Fruit fly (Drosophila melanogaster): ENCODE measurements around the gene CG31909.

- TF ChIP-seq CG14710 (tag; optimal IDR thresholded peaks at IDR 0.05): peak; percentile 38
- peak; percentile 82 for TF ChIP-seq Dp (GFP tag; optimal IDR thresholded peaks at IDR 0.05)
- TF ChIP-seq amos (GFP tag; IDR thresholded peaks at IDR 0.05; ENCODE audit: partially characterized antibody): peak; percentile 58
- peak; percentile 49 for TF ChIP-seq Hmr (GFP tag; optimal IDR thresholded peaks at IDR 0.05)
- peak; percentile 51 for TF ChIP-seq bcd (GFP tag; optimal IDR thresholded peaks at IDR 0.05)
- TF ChIP-seq CG2199 (GFP tag; IDR thresholded peaks at IDR 0.05): no peak
- no peak for TF ChIP-seq h (optimal IDR thresholded peaks at IDR 0.05)
- TF ChIP-seq Lpt (GFP tag; optimal IDR thresholded peaks at IDR 0.05): no peak
- no peak for TF ChIP-seq MBD-R2 (GFP tag; IDR thresholded peaks at IDR 0.05)
- peak; percentile 50 for TF ChIP-seq CG2120 (GFP tag; optimal IDR thresholded peaks at IDR 0.05)
- no peak for TF ChIP-seq CG15479 (GFP tag; optimal IDR thresholded peaks at IDR 0.05)
- peak; percentile 30 for TF ChIP-seq Oli (tag; optimal IDR thresholded peaks at IDR 0.05)
- no peak for TF ChIP-seq crp (GFP tag; optimal IDR thresholded peaks at IDR 0.05)
- TF ChIP-seq CG31365 (tag; optimal IDR thresholded peaks at IDR 0.05): no peak
These were observed 793 bp downstream of the CG31909 start for dm6 chr2L:7258105-7258504.
